Fruit fly (Drosophila melanogaster) whole organism, embryonic: ENCODE results near the gene Gr64d.

Source experiments
- Aef1 ChIP-seq: fragments of 200-800 bp; sonication (Bioruptor generic); IDR thresholded peaks from 3 replicates; pipeline ENCODE4 v1.3.6; 2022; ENCODE audit warnings: missing biosample characterization, missing genetic modification characterization
- Blimp-1 ChIP-seq: fragments of 200-800 bp; sonication (Bioruptor generic); optimal IDR thresholded peaks from 3 replicates; lab custom pipeline; 2018; ENCODE audit warnings: missing biosample characterization, missing genetic modification characterization, mild to moderate bottlenecking, moderate library complexity, missing genetic modification reagents
- CG10267 ChIP-seq: fragments of 200-800 bp; sonication (Bioruptor generic); optimal IDR thresholded peaks from 2 replicates; lab custom pipeline; 2018; ENCODE audit warnings: missing biosample characterization, mild to moderate bottlenecking, missing genetic modification characterization, moderate library complexity
- CG11696 ChIP-seq: fragments of 200-800 bp; sonication (Bioruptor generic); IDR thresholded peaks from 2 replicates; pipeline ENCODE4 v1.3.6; 2022; ENCODE audit warnings: missing biosample characterization, missing genetic modification characterization
- CG1233 ChIP-seq: fragments of 200-800 bp; sonication (Bioruptor generic); optimal IDR thresholded peaks from 4 replicates; lab custom pipeline; 2018; ENCODE audit warnings: missing biosample characterization, mild to moderate bottlenecking, missing genetic modification characterization
- CG13123 ChIP-seq: fragments of 200-800 bp; sonication (Bioruptor generic); optimal IDR thresholded peaks from 2 replicates; lab custom pipeline; 2016; ENCODE audit warnings: missing biosample characterization, missing genetic modification characterization
- CG15479 ChIP-seq: fragments of 200-800 bp; sonication (Bioruptor generic); optimal IDR thresholded peaks from 3 replicates; lab custom pipeline; 2019; ENCODE audit warnings: missing biosample characterization, mild to moderate bottlenecking, missing genetic modification characterization, moderate library complexity
- CG16863 ChIP-seq: fragments of 200-800 bp; sonication (Bioruptor generic); optimal IDR thresholded peaks from 3 replicates; lab custom pipeline; 2016; ENCODE audit warnings: missing biosample characterization, missing genetic modification characterization
- CG17385 ChIP-seq: fragments of 200-800 bp; sonication (Bioruptor generic); optimal IDR thresholded peaks from 3 replicates; lab custom pipeline; 2018; ENCODE audit warnings: missing biosample characterization, mild to moderate bottlenecking, missing genetic modification characterization
- CG17612 ChIP-seq: fragments of 200-800 bp; sonication (Bioruptor generic); IDR thresholded peaks from 2 replicates; pipeline ENCODE4 v1.3.6; 2022; ENCODE audit warnings: missing biosample characterization, missing genetic modification characterization
- CG18011 ChIP-seq: fragments of 200-800 bp; sonication (Bioruptor generic); optimal IDR thresholded peaks from 2 replicates; lab custom pipeline; 2017; ENCODE audit warnings: missing biosample characterization, missing genetic modification characterization, mild to moderate bottlenecking, moderate library complexity, missing genotype
- CG1832 ChIP-seq: fragments of 200-800 bp; sonication (Bioruptor generic); optimal IDR thresholded peaks from 2 replicates; lab custom pipeline; 2017; ENCODE audit warnings: missing biosample characterization, mild to moderate bottlenecking, missing genetic modification characterization, inconsistent platforms
- CG2120 ChIP-seq: fragments of 200-800 bp; sonication (Bioruptor generic); optimal IDR thresholded peaks from 3 replicates; lab custom pipeline; 2016; ENCODE audit warnings: missing biosample characterization, missing genetic modification characterization
- CG2202 ChIP-seq: fragments of 200-800 bp; sonication (Bioruptor generic); optimal IDR thresholded peaks from 2 replicates; lab custom pipeline; 2018; ENCODE audit warnings: missing biosample characterization, mild to moderate bottlenecking, missing genetic modification characterization
- CG2889 ChIP-seq: fragments of 200-800 bp; sonication (Bioruptor generic); IDR thresholded peaks from 3 replicates; pipeline ENCODE4 v1.3.6; 2022; ENCODE audit warnings: missing biosample characterization, missing genetic modification characterization
- CG3163 ChIP-seq: fragments of 200-800 bp; sonication (Bioruptor generic); optimal IDR thresholded peaks from 3 replicates; lab custom pipeline; 2016; ENCODE audit warnings: missing biosample characterization, missing genetic modification characterization
- CG32532 ChIP-seq: fragments of 200-800 bp; sonication (Bioruptor generic); IDR thresholded peaks from 2 replicates; pipeline ENCODE4 v1.3.6; 2022; ENCODE audit warnings: missing biosample characterization, missing genetic modification characterization
- CG42726 ChIP-seq: fragments of 200-800 bp; sonication (Bioruptor generic); IDR thresholded peaks from 2 replicates; pipeline ENCODE4 v1.3.6; 2022; ENCODE audit warnings: missing biosample characterization, missing genetic modification characterization; ENCODE audit not compliant: partially characterized antibody
- CG8924 ChIP-seq: fragments of 200-800 bp; optimal IDR thresholded peaks from 3 replicates; lab custom pipeline; 2019; ENCODE audit warnings: missing biosample characterization, mild to moderate bottlenecking, missing genetic modification characterization, moderate library complexity
- CG9817 ChIP-seq: fragments of 200-800 bp; sonication (Bioruptor generic); optimal IDR thresholded peaks from 2 replicates; lab custom pipeline; 2018; ENCODE audit warnings: missing biosample characterization, mild to moderate bottlenecking, missing genetic modification characterization, moderate library complexity
- Camta ChIP-seq: fragments of 200-800 bp; sonication (Bioruptor generic); optimal IDR thresholded peaks from 2 replicates; lab custom pipeline; 2016; ENCODE audit warnings: missing biosample characterization, missing genetic modification characterization
- Gug ChIP-seq: fragments of 200-800 bp; sonication (Bioruptor generic); IDR thresholded peaks from 4 replicates; pipeline ENCODE4 v1.3.6; 2022; ENCODE audit warnings: missing biosample characterization, missing genetic modification characterization
- H15 ChIP-seq: fragments of 200-800 bp; sonication (Bioruptor generic); IDR thresholded peaks from 3 replicates; pipeline ENCODE4 v1.3.6; 2022; ENCODE audit warnings: missing biosample characterization, missing genetic modification characterization
- HLH54F ChIP-seq: fragments of 200-800 bp; sonication (Bioruptor generic); optimal IDR thresholded peaks from 3 replicates; lab custom pipeline; 2016; ENCODE audit warnings: missing biosample characterization, missing genetic modification characterization
- Hmr ChIP-seq: fragments of 200-800 bp; sonication (Bioruptor generic); optimal IDR thresholded peaks from 3 replicates; lab custom pipeline; 2017; ENCODE audit warnings: mild to moderate bottlenecking, missing biosample characterization, missing genetic modification reagents, missing genetic modification characterization
- Jarid2 ChIP-seq: fragments of 200-800 bp; sonication (Bioruptor generic); optimal IDR thresholded peaks from 3 replicates; lab custom pipeline; 2017; ENCODE audit warnings: mild to moderate bottlenecking, missing biosample characterization, missing genetic modification reagents, missing genetic modification characterization
- Lim3 ChIP-seq: fragments of 200-800 bp; sonication (Bioruptor generic); IDR thresholded peaks from 2 replicates; pipeline ENCODE4 v1.3.6; 2022; ENCODE audit warnings: missing biosample characterization, missing genetic modification characterization
- NK7.1 ChIP-seq: fragments of 200-800 bp; sonication (Bioruptor generic); optimal IDR thresholded peaks from 3 replicates; lab custom pipeline; 2016; ENCODE audit warnings: missing biosample characterization, missing genetic modification characterization
- Poxn ChIP-seq: fragments of 200-800 bp; sonication (Bioruptor generic); IDR thresholded peaks from 2 replicates; pipeline ENCODE4 v1.3.6; 2022; ENCODE audit warnings: missing biosample characterization, missing genetic modification characterization
- Rfx ChIP-seq: fragments of 200-800 bp; sonication (Bioruptor generic); IDR thresholded peaks from 2 replicates; pipeline ENCODE4 v1.3.6; 2022; ENCODE audit warnings: missing biosample characterization, missing genetic modification characterization
- Sox102F ChIP-seq: fragments of 200-800 bp; sonication (Bioruptor generic); optimal IDR thresholded peaks from 2 replicates; lab custom pipeline; 2018; ENCODE audit warnings: missing biosample characterization, mild to moderate bottlenecking, missing genetic modification characterization, moderate library complexity
- Ssrp ChIP-seq: fragments of 200-800 bp; sonication (Bioruptor generic); optimal IDR thresholded peaks from 2 replicates; lab custom pipeline; 2018; ENCODE audit warnings: missing biosample characterization, mild to moderate bottlenecking, missing genetic modification characterization, moderate library complexity
- ac ChIP-seq: fragments of 200-800 bp; sonication (Bioruptor generic); optimal IDR thresholded peaks from 3 replicates; lab custom pipeline; 2017; ENCODE audit warnings: missing biosample characterization, mild to moderate bottlenecking, missing genetic modification characterization
- aop ChIP-seq: fragments of 200-800 bp; sonication (Bioruptor generic); IDR thresholded peaks from 2 replicates; pipeline ENCODE4 v1.3.6; 2022; ENCODE audit warnings: missing biosample characterization, missing genetic modification characterization
- br ChIP-seq: fragments of >200 bp; optimal IDR thresholded peaks from 2 replicates; lab custom pipeline; 2017
- bsh ChIP-seq, 2 experiments: fragments of 200-800 bp; sonication (Bioruptor generic); optimal IDR thresholded peaks; 2 replicates each; lab custom pipeline; 2017 to 2018; ENCODE audit warnings: mild to moderate bottlenecking in 2 of 2, missing biosample characterization in 2 of 2, missing genetic modification characterization in 2 of 2, moderate library complexity in 1 of 2
- crp ChIP-seq, 2 experiments: fragments of 200-800 bp; sonication (Bioruptor generic); optimal IDR thresholded peaks; 2 replicates in 1 of 2; 3 replicates in 1 of 2; lab custom pipeline; 2017; ENCODE audit warnings: missing biosample characterization in 2 of 2, missing genetic modification characterization in 2 of 2, mild to moderate bottlenecking in 1 of 2, moderate library complexity in 1 of 2
- dysf ChIP-seq: fragments of 200-800 bp; sonication (Bioruptor generic); IDR thresholded peaks from 3 replicates; pipeline ENCODE4 v1.3.6; 2022; ENCODE audit warnings: missing biosample characterization, missing genetic modification characterization
- inv ChIP-seq: fragments of 200-800 bp; sonication (Bioruptor generic); IDR thresholded peaks from 2 replicates; pipeline ENCODE4 v1.3.6; 2022; ENCODE audit warnings: missing biosample characterization, missing genetic modification characterization; ENCODE audit not compliant: partially characterized antibody
- kah ChIP-seq: fragments of 200-800 bp; sonication (Bioruptor generic); optimal IDR thresholded peaks from 2 replicates; lab custom pipeline; 2018; ENCODE audit warnings: missing biosample characterization, mild to moderate bottlenecking, missing genetic modification characterization
- knrl ChIP-seq: fragments of 200-800 bp; sonication (Bioruptor generic); IDR thresholded peaks from 3 replicates; pipeline ENCODE4 v1.3.6; 2022; ENCODE audit warnings: missing biosample characterization, missing genetic modification characterization; ENCODE audit not compliant: partially characterized antibody
- odd ChIP-seq: fragments of 200-800 bp; sonication (Bioruptor generic); optimal IDR thresholded peaks from 2 replicates; lab custom pipeline; 2017; ENCODE audit warnings: missing biosample characterization, mild to moderate bottlenecking, missing genetic modification characterization
- onecut ChIP-seq: fragments of 200-800 bp; sonication (Bioruptor generic); IDR thresholded peaks from 2 replicates; pipeline ENCODE4 v1.3.6; 2022; ENCODE audit warnings: missing biosample characterization, missing genetic modification characterization
- p53 ChIP-seq: fragments of 200-800 bp; sonication (Bioruptor generic); optimal IDR thresholded peaks from 2 replicates; lab custom pipeline; 2016; ENCODE audit warnings: missing biosample characterization, missing genetic modification characterization
- pan ChIP-seq, 4 experiments: fragments of >200 bp in 3 of 4; fragments of 200-800 bp in 1 of 4; sonication (Bioruptor generic) in 1 of 4; optimal IDR thresholded peaks in 3 of 4; IDR thresholded peaks in 1 of 4; 2 replicates each; pipeline versions ENCODE4 v1.3.6 to Lab custom; 2017 to 2022; ENCODE audit warnings: missing biosample characterization in 2 of 4, missing genetic modification characterization in 2 of 4, mixed read lengths in 1 of 4
- run ChIP-seq: fragments of 200-800 bp; sonication (Bioruptor generic); optimal IDR thresholded peaks from 3 replicates; lab custom pipeline; 2018; ENCODE audit warnings: missing biosample characterization, mild to moderate bottlenecking, missing genetic modification characterization
- scrt ChIP-seq: fragments of 200-800 bp; sonication (Bioruptor generic); optimal IDR thresholded peaks from 2 replicates; lab custom pipeline; 2018; ENCODE audit warnings: missing biosample characterization, mild to moderate bottlenecking, missing genetic modification characterization, moderate library complexity
- tin ChIP-seq: fragments of 200-800 bp; sonication (Bioruptor generic); optimal IDR thresholded peaks from 3 replicates; lab custom pipeline; 2016; ENCODE audit warnings: missing biosample characterization, missing genetic modification characterization
- vvl ChIP-seq: fragments of 200-800 bp; sonication (Bioruptor generic); IDR thresholded peaks from 2 replicates; pipeline ENCODE4 v1.3.6; 2022; ENCODE audit warnings: missing biosample characterization, missing genetic modification characterization
- wdn ChIP-seq: fragments of 200-800 bp; sonication (Bioruptor generic); IDR thresholded peaks from 2 replicates; pipeline ENCODE4 v1.3.6; 2022; ENCODE audit warnings: missing biosample characterization, missing genetic modification characterization

Gene Gr64d

dm6 chr3L:4016754-4017153, 15.1 kb upstream of the Gr64d start (continued):
- TF ChIP-seq wdn (no peak), CG2889 (GFP tag; lab: Robert Waterston, UW) (0 out of 3 replicates have a peak, but pooled peaks have one; percentile 34), CG32532 (GFP tag; lab: Robert Waterston, UW) (0 out of 2 replicates have a peak, but pooled peaks have one; percentile 19), CG15479 (GFP tag; lab: Kevin White, UChicago) (no peak), kah (GFP tag; lab: Kevin White, UChicago) (peak; percentile 13), NK7.1 (GFP tag; lab: Kevin White, UChicago) (no peak), CG17612 (GFP tag; lab: Robert Waterston, UW) (no peak), CG1832 (GFP tag; lab: Kevin White, UChicago) (no peak), Lim3 (GFP tag; lab: Robert Waterston, UW) (no peak), run (tag; lab: Kevin White, UChicago) (no peak), CG1233 (GFP tag; lab: Kevin White, UChicago) (peak; percentile 60), CG3163 (GFP tag; lab: Kevin White, UChicago) (peak; percentile 17), Gug (peak; percentile 75; the same call in 3 of the 4 replicates), bsh (GFP tag; optimal IDR thresholded peaks at IDR 0.05; lab: Kevin White, UChicago) (peak in 1 of 2 experiments; percentile 87), p53 (GFP tag; lab: Kevin White, UChicago) (peak; percentile 0), vvl (GFP tag; lab: Robert Waterston, UW) (peak; percentile 81), HLH54F (GFP tag; lab: Kevin White, UChicago) (no peak), Camta (peak; percentile 36), dysf (GFP tag; lab: Robert Waterston, UW) (peak; percentile 68), odd (no peak), CG17385 (GFP tag; lab: Kevin White, UChicago) (peak; percentile 51), CG9817 (tag; lab: Kevin White, UChicago) (peak; percentile 28), crp (GFP tag; optimal IDR thresholded peaks at IDR 0.05; lab: Kevin White, UChicago) (no peak), scrt (GFP tag; lab: Kevin White, UChicago) (peak; percentile 23), CG10267 (tag; lab: Kevin White, UChicago) (peak; percentile 58), aop (GFP tag; lab: Robert Waterston, UW) (no peak), ac (peak; percentile 52), Blimp-1 (GFP tag; lab: Kevin White, UChicago) (peak; percentile 68), Hmr (GFP tag; lab: Kevin White, UChicago) (no peak), CG2120 (GFP tag; lab: Kevin White, UChicago) (no peak), Ssrp (tag; lab: Kevin White, UChicago) (peak; percentile 73), CG18011 (GFP tag; lab: Kevin White, UChicago) (no peak), tin (GFP tag; lab: Kevin White, UChicago) (peak; percentile 81), CG13123 (GFP tag; lab: Kevin White, UChicago) (no peak), inv (GFP tag; lab: Robert Waterston, UW) (no peak), Poxn (GFP tag; lab: Robert Waterston, UW) (no peak), pan (optimal IDR thresholded peaks at IDR 0.05; lab: Kevin White, UChicago) (no peak), pan (GFP tag; optimal IDR thresholded peaks at IDR 0.05 in 1 of 2, IDR thresholded peaks at IDR 0.05 in 1 of 2) (peak in 1 of 2 experiments; percentile 71), CG8924 (tag; lab: Kevin White, UChicago) (peak; percentile 61), Rfx (GFP tag; lab: Robert Waterston, UW) (no peak), Aef1 (GFP tag; lab: Robert Waterston, UW) (peak; percentile 36; the same call in 1 of the 3 replicates), CG11696 (GFP tag; lab: Robert Waterston, UW) (0 out of 2 replicates have a peak, but pooled peaks have one; percentile 38), CG2202 (tag; lab: Kevin White, UChicago) (peak; percentile 60), H15 (peak; percentile 58; the same call in 1 of the 3 replicates), br (lab: Kevin White, UChicago) (no peak), Jarid2 (no peak), knrl (no peak), CG42726 (GFP tag; lab: Robert Waterston, UW) (no peak), Sox102F (GFP tag; lab: Kevin White, UChicago) (peak; percentile 65), onecut (peak; percentile 44; the same call in 1 of the 2 replicates), CG16863 (GFP tag; lab: Kevin White, UChicago) (peak; percentile 65)
